Fruit fly (Drosophila melanogaster) whole organism, pupa: ENCODE data around the gene CG18528.

ENCODE experiments used
- CG10348 ChIP-seq: fragments of 200-800 bp; sonication (Bioruptor generic); IDR thresholded peaks from 2 replicates; pipeline ENCODE4 v1.3.6; 2022; ENCODE audit warnings: missing biosample characterization, missing genetic modification characterization
- CG12605 ChIP-seq: fragments of 200-800 bp; sonication (Bioruptor generic); IDR thresholded peaks from 2 replicates; pipeline ENCODE4 v1.3.6; 2022; ENCODE audit warnings: missing biosample characterization, missing genetic modification characterization
- CG13204 ChIP-seq: fragments of 200-800 bp; sonication (Bioruptor generic); optimal IDR thresholded peaks from 2 replicates; lab custom pipeline; 2018; ENCODE audit warnings: missing biosample characterization, mild to moderate bottlenecking, missing genetic modification characterization, moderate library complexity
- CG14655 ChIP-seq: fragments of 200-800 bp; sonication (Bioruptor generic); optimal IDR thresholded peaks from 3 replicates; lab custom pipeline; 2017; ENCODE audit warnings: mild to moderate bottlenecking, missing biosample characterization, missing genetic modification reagents, missing genetic modification characterization
- CG15710 ChIP-seq: fragments of 200-800 bp; sonication (Bioruptor generic); optimal IDR thresholded peaks from 2 replicates; lab custom pipeline; 2018; ENCODE audit warnings: missing biosample characterization, mild to moderate bottlenecking, missing genetic modification characterization, moderate library complexity
- CG17806 ChIP-seq: fragments of 200-800 bp; sonication (Bioruptor generic); optimal IDR thresholded peaks from 2 replicates; lab custom pipeline; 2018; ENCODE audit warnings: missing biosample characterization, mild to moderate bottlenecking, missing genetic modification characterization, moderate library complexity
- CG32121 ChIP-seq: fragments of 200-800 bp; sonication (Bioruptor generic); IDR thresholded peaks from 2 replicates; pipeline ENCODE4 v1.3.6; 2022; ENCODE audit warnings: missing biosample characterization, missing genetic modification characterization
- CG34367 ChIP-seq: fragments of 200-800 bp; sonication (Bioruptor generic); optimal IDR thresholded peaks from 2 replicates; lab custom pipeline; 2018; ENCODE audit warnings: missing biosample characterization, mild to moderate bottlenecking, missing genetic modification characterization
- CG4496 ChIP-seq: fragments of 200-800 bp; sonication (Bioruptor generic); IDR thresholded peaks from 3 replicates; pipeline ENCODE4 v1.3.6; 2022; ENCODE audit warnings: missing biosample characterization, missing genetic modification characterization
- CG8159 ChIP-seq: fragments of 200-800 bp; sonication (Bioruptor generic); optimal IDR thresholded peaks from 3 replicates; lab custom pipeline; 2018; ENCODE audit warnings: missing biosample characterization, mild to moderate bottlenecking, missing genetic modification characterization, moderate library complexity
- CG8301 ChIP-seq: fragments of 200-800 bp; sonication (Bioruptor generic); optimal IDR thresholded peaks from 2 replicates; lab custom pipeline; 2018; ENCODE audit warnings: missing biosample characterization, mild to moderate bottlenecking, missing genetic modification characterization
- CG9948 ChIP-seq: fragments of 200-800 bp; sonication (Bioruptor generic); optimal IDR thresholded peaks from 2 replicates; lab custom pipeline; 2018; ENCODE audit warnings: missing biosample characterization, mild to moderate bottlenecking, missing genetic modification characterization, moderate library complexity
- D1 ChIP-seq: fragments of 200-800 bp; sonication (Bioruptor generic); optimal IDR thresholded peaks from 2 replicates; lab custom pipeline; 2018; ENCODE audit warnings: missing biosample characterization, mild to moderate bottlenecking, missing genetic modification characterization, moderate library complexity
- EcR ChIP-seq: fragments of 200-800 bp; sonication (Bioruptor generic); optimal IDR thresholded peaks from 3 replicates; lab custom pipeline; 2019; ENCODE audit warnings: missing biosample characterization, missing genetic modification characterization, mild to moderate bottlenecking, moderate library complexity, missing genetic modification reagents
- Ets98B ChIP-seq: fragments of 200-800 bp; sonication (Bioruptor generic); IDR thresholded peaks from 2 replicates; pipeline ENCODE4 v1.3.6; 2022; ENCODE audit warnings: missing biosample characterization, missing genetic modification characterization
- Pif1A ChIP-seq: fragments of 200-800 bp; sonication (Bioruptor generic); optimal IDR thresholded peaks from 3 replicates; lab custom pipeline; 2016; ENCODE audit warnings: missing biosample characterization, missing genetic modification characterization
- Pif1B ChIP-seq: fragments of 200-800 bp; sonication (Bioruptor generic); optimal IDR thresholded peaks from 3 replicates; lab custom pipeline; 2016; ENCODE audit warnings: missing biosample characterization, missing genetic modification characterization
- Snoo ChIP-seq: fragments of 200-800 bp; sonication (Bioruptor generic); optimal IDR thresholded peaks from 3 replicates; lab custom pipeline; 2017; ENCODE audit warnings: missing biosample characterization, mild to moderate bottlenecking, missing genetic modification characterization, inconsistent platforms
- fd96Ca ChIP-seq: fragments of 200-800 bp; sonication (Bioruptor generic); IDR thresholded peaks from 3 replicates; pipeline ENCODE4 v1.3.6; 2022; ENCODE audit warnings: missing biosample characterization, missing genetic modification characterization
- gl ChIP-seq: fragments of 200-800 bp; sonication (Bioruptor generic); optimal IDR thresholded peaks from 2 replicates; lab custom pipeline; 2018; ENCODE audit warnings: missing biosample characterization, mild to moderate bottlenecking, missing genetic modification characterization
- rn ChIP-seq: fragments of 200-800 bp; sonication (Bioruptor generic); IDR thresholded peaks from 2 replicates; pipeline ENCODE4 v1.3.6; 2022; ENCODE audit warnings: missing biosample characterization, missing genetic modification characterization

CG18528 gene

DNA sequence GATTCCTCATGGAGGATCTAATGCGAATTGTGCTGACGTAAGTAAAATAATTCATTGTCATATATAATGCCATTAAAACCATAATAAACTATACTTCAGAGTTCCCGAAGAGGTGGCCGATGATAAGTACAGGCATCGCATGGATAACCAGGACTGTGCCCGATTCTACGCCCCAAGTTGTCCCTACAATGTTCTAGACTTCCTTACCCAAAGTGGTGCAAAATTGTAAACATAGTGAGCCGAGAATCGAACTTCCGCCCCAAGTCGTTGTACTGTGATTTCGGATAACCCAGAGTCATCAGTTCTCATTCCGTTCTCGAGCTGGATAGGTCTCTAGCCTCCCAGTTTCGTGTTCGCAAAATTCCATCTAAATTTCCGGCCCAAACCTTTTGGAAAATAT is 2.9 kb upstream of the CG18528 start, which contains the start of gene CG33340:
Gene CG33340 (plus strand): TSS at position 301 of the 400 bp plus-strand sequence.
- TF ChIP-seq CG8159 (no peak), CG15710 (tag; lab: Kevin White, UChicago) (no peak)

DNA sequence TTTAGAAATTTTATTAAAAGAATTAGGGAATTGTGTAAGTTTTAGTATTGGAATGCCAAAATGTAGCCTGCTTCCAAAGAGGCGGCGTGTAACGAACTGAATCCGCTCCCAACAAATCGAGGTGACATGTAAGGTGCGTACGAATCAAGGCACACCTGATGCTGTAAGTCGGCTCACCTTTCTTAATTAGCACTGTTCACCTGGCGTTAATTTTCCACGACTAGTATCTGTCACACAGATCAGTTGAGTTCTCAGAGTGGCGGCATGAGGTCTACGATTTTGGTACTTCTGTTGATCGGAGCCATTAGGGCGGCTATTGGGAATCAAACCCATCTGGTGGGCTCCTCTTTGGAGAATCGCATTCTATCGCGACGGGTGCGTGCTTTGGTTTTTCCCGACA is 1.6 kb upstream of the CG18528 start, which contains the start of the genes CG5762 and CG33339:
Gene CG5762 (minus strand): TSS at position 101 of the 400 bp plus-strand sequence.
Gene CG33339 (plus strand): TSS at position 265 of the 400 bp plus-strand sequence.
- no peak for TF ChIP-seq fd96Ca
- no peak for TF ChIP-seq D1 (tag; lab: Kevin White, UChicago)
- TF ChIP-seq CG17806, result no peak
- TF ChIP-seq Ets98B (GFP tag; lab: Robert Waterston, UW), result no peak
- TF ChIP-seq CG10348 (GFP tag; lab: Robert Waterston, UW), result no peak
- no peak for TF ChIP-seq rn (GFP tag; lab: Robert Waterston, UW)
- TF ChIP-seq EcR, result no peak
- no peak for TF ChIP-seq CG13204
- no peak for TF ChIP-seq CG15710 (tag; lab: Kevin White, UChicago)
- no peak for TF ChIP-seq CG14655 (GFP tag; lab: Kevin White, UChicago)
- TF ChIP-seq CG8301 (tag; lab: Kevin White, UChicago), result no peak
- no peak for TF ChIP-seq CG12605 (GFP tag; lab: Robert Waterston, UW)
- TF ChIP-seq gl (tag; lab: Kevin White, UChicago), result no peak
- TF ChIP-seq CG34367 (tag; lab: Kevin White, UChicago), result no peak
- no peak for TF ChIP-seq Pif1B (GFP tag; lab: Kevin White, UChicago)
- TF ChIP-seq CG8159, result no peak
- no peak for TF ChIP-seq Snoo (tag; lab: Kevin White, UChicago)
- no peak for TF ChIP-seq CG9948 (tag; lab: Kevin White, UChicago)
- no peak for TF ChIP-seq CG4496

DNA sequence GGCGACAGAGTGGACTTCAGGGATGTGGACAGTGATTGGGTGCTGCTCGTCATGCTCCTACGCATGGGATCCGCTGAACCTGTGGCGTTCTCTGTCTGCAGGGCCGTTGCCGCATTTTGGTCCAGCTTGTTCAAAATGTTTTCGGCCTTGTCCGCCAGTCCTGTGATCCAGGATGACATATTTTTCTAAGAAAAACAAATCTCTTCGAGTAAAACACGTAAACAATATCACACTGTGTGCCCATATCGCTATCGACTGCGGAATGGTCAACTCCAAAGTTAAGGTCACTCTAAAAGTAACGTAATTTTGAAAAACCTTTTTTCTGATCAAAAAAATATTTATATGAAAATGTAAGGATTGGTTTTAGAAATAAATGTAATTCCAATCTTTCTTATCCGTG is 2.2 kb downstream of the CG18528 start, which contains the start of gene Golgin84:
Gene Golgin84 (minus strand): TSS at position 241 of the 400 bp plus-strand sequence.
- no peak for TF ChIP-seq CG13204
- no peak for TF ChIP-seq Pif1A (GFP tag; lab: Kevin White, UChicago)
- no peak for TF ChIP-seq CG32121 (GFP tag; lab: Robert Waterston, UW)
- TF ChIP-seq Ets98B (GFP tag; lab: Robert Waterston, UW), result no peak
- no peak for TF ChIP-seq CG10348 (GFP tag; lab: Robert Waterston, UW)
- TF ChIP-seq fd96Ca, result no peak

DNA sequence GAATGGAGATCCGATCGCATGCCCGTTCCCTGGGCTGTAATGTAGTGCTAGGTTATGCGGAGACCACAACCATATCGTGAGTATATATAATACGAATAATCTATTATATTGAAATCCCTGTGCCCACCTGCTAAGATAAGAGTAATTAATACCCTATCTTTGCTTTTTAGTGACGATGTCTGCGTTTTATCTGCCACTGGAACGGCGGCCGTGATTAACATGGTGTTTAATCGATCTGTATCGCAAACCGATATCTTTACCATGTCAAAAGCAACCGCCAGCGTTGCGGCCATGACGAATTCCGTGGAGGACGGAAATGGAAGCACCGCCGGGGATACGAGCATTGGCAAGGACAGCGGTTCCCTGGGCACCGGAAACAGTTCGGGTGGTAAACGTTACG is 6.5 kb downstream of the CG18528 start:
- TF ChIP-seq Ets98B (GFP tag; lab: Robert Waterston, UW) (no peak), CG4496 (no peak), CG15710 (tag; lab: Kevin White, UChicago) (no peak)

DNA sequence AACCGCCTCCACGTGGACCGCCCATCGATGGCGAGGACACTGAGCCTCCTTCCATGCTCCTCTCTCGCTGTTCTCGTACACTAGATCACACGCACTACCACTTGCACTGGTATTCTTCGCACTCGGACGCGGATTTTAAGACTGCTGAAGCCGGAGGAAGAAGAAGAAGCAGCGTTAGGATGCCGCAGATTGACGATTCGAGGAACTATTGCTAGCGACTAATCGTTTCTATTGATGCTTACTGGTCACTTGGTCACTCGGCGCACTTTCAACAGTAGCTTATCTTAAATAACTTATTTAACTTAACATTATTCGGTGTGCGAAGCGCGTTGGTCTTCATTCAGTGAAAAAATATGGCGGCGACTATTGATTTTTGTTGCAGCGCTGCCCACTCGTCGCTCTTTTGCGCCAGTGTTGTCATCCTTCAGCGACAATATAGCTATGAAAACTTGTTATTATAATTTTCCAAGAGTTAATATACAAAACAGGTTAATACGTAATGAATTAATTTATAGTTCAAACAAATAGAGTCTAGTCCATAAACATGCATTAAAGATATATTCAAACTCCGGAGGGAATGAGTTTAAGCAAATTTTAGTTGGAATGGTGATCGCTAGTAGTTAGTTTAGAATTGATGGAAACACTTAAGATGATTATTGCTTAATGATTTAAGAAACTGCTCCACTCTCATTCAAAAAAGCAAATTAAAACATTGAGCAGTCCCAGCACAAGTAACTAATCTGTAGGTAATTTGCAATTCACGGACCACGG is 11.3 kb downstream of the CG18528 start, which contains the start of the genes CG5746 and CG6454:
Gene CG5746 (minus strand): TSS at position 372 of the 771 bp plus-strand sequence.
Gene CG6454 (plus strand): TSS at position 763 of the 771 bp plus-strand sequence.
- TF ChIP-seq CG4496 (0 out of 3 replicates have a peak, but pooled peaks have one; percentile 12), gl (tag; lab: Kevin White, UChicago) (no peak), Snoo (tag; lab: Kevin White, UChicago) (no peak), EcR (no peak), CG15710 (tag; lab: Kevin White, UChicago) (peak; percentile 38)

DNA sequence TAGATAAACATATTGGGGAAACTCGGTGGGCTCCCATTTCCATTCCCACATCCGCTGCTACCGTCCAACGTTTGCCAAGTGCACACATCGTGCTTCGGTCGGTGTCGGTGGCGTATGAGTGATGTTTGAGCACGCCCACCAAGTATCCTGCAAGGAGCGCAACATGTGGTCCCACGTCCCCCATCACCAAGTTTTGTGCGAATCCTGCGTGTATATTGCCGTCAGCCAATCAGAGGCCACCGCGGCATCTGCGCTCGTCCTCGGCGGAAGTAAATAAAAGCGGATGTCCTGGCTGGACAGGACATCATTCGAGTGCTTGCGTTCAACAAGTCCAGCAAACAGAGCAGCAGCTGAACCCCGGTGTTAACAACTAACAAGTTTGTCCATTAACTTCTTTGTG is 18.7 kb downstream of the CG18528 start, which contains the start of gene Ms:
Gene Ms (plus strand): TSS at position 301 of the 400 bp plus-strand sequence.
- TF ChIP-seq CG32121 (GFP tag; lab: Robert Waterston, UW) (no peak), CG12605 (GFP tag; lab: Robert Waterston, UW) (peak; percentile 37; the same call in 1 of the 2 replicates)

DNA sequence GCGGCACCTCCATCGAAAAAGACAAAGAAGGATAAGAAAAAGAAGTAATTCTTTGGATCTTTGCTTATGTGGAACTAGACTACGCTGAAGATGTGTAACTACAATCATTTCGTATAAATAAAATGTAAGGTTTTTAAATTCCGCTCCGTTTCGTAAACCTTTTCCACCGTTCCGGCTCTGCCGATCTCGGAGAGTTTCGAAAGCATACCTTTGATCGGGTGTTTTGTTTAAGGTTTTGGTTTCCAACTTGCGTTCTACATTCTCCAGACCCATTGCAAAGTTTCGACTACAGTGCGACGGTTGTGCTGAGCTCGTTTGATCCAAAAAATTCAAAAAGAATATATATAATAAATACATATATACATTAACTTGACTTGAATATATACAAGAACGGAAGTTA is 23.3 kb downstream of the CG18528 start, which contains the start of gene CG6432:
Gene CG6432 (plus strand): TSS at position 301 of the 400 bp plus-strand sequence.
- TF ChIP-seq CG15710 (tag; lab: Kevin White, UChicago) (no peak), CG8159 (no peak), CG14655 (GFP tag; lab: Kevin White, UChicago) (no peak), CG17806 (no peak), fd96Ca (no peak), CG12605 (GFP tag; lab: Robert Waterston, UW) (no peak), D1 (tag; lab: Kevin White, UChicago) (no peak), rn (GFP tag; lab: Robert Waterston, UW) (no peak), CG9948 (tag; lab: Kevin White, UChicago) (no peak), gl (tag; lab: Kevin White, UChicago) (no peak), CG32121 (GFP tag; lab: Robert Waterston, UW) (no peak), CG8301 (tag; lab: Kevin White, UChicago) (no peak), CG34367 (tag; lab: Kevin White, UChicago) (no peak), CG4496 (no peak), Ets98B (GFP tag; lab: Robert Waterston, UW) (no peak), Snoo (tag; lab: Kevin White, UChicago) (no peak), CG10348 (GFP tag; lab: Robert Waterston, UW) (no peak), EcR (no peak), Pif1B (GFP tag; lab: Kevin White, UChicago) (no peak)
- TF ChIP-seq, all 21 proteins: peak for 0
